Fruit fly (Drosophila melanogaster) whole organism, embryonic: ENCODE measurements around the gene Usp30.

Experiments
- CG17361 ChIP-seq: fragments of 200-800 bp; sonication (Bioruptor generic); IDR thresholded peaks from 3 replicates; pipeline ENCODE4 v1.3.6; 2022; ENCODE audit warnings: missing biosample characterization, missing genetic modification characterization
- CG18599 ChIP-seq: fragments of 200-800 bp; sonication (Bioruptor generic); optimal IDR thresholded peaks from 3 replicates; lab custom pipeline; 2017; ENCODE audit warnings: missing biosample characterization, missing genetic modification characterization, mild to moderate bottlenecking, moderate library complexity, missing genetic modification reagents
- CG2678 ChIP-seq: fragments of 200-800 bp; sonication (Bioruptor generic); optimal IDR thresholded peaks from 3 replicates; lab custom pipeline; 2019; ENCODE audit warnings: missing biosample characterization, mild to moderate bottlenecking, missing genetic modification characterization, moderate library complexity
- CG2712 ChIP-seq: fragments of 200-800 bp; optimal IDR thresholded peaks from 3 replicates; lab custom pipeline; 2019; ENCODE audit warnings: missing biosample characterization, mild to moderate bottlenecking, missing genetic modification characterization, moderate library complexity
- CG32532 ChIP-seq: fragments of 200-800 bp; sonication (Bioruptor generic); IDR thresholded peaks from 2 replicates; pipeline ENCODE4 v1.3.6; 2022; ENCODE audit warnings: missing biosample characterization, missing genetic modification characterization
- CG33213 ChIP-seq: fragments of 200-800 bp; sonication (Bioruptor generic); optimal IDR thresholded peaks from 3 replicates; lab custom pipeline; 2016; ENCODE audit warnings: missing biosample characterization, missing genetic modification characterization
- CG34376 ChIP-seq: fragments of 200-800 bp; sonication (Bioruptor generic); optimal IDR thresholded peaks from 2 replicates; lab custom pipeline; 2018; ENCODE audit warnings: missing biosample characterization, mild to moderate bottlenecking, missing genetic modification characterization
- CG7839 ChIP-seq: fragments of 200-800 bp; sonication (Bioruptor generic); optimal IDR thresholded peaks from 3 replicates; lab custom pipeline; 2018; ENCODE audit warnings: missing biosample characterization, mild to moderate bottlenecking, missing genetic modification characterization, moderate library complexity
- CG8388 ChIP-seq: fragments of 200-800 bp; sonication (Bioruptor generic); optimal IDR thresholded peaks from 2 replicates; lab custom pipeline; 2019; ENCODE audit warnings: missing biosample characterization, mild to moderate bottlenecking, missing genetic modification characterization, moderate library complexity
- CG8924 ChIP-seq: fragments of 200-800 bp; optimal IDR thresholded peaks from 3 replicates; lab custom pipeline; 2019; ENCODE audit warnings: missing biosample characterization, mild to moderate bottlenecking, missing genetic modification characterization, moderate library complexity
- CG9932 ChIP-seq: fragments of 200-800 bp; sonication (Bioruptor generic); IDR thresholded peaks from 2 replicates; pipeline ENCODE4 v1.3.6; 2022; ENCODE audit warnings: missing biosample characterization, missing genetic modification characterization
- CoRest ChIP-seq: fragments of 200-800 bp; sonication (Bioruptor generic); optimal IDR thresholded peaks from 3 replicates; lab custom pipeline; 2018; ENCODE audit warnings: missing biosample characterization, mild to moderate bottlenecking, missing genetic modification characterization, moderate library complexity
- D19A ChIP-seq: fragments of 200-800 bp; optimal IDR thresholded peaks from 3 replicates; lab custom pipeline; 2019; ENCODE audit warnings: missing biosample characterization, mild to moderate bottlenecking, missing genetic modification characterization, moderate library complexity
- Drgx ChIP-seq: fragments of 200-800 bp; sonication (Bioruptor generic); IDR thresholded peaks from 2 replicates; pipeline ENCODE4 v1.3.6; 2022; ENCODE audit warnings: missing biosample characterization, missing genetic modification characterization
- E2f2 ChIP-seq: fragments of 200-800 bp; sonication (Bioruptor generic); IDR thresholded peaks from 2 replicates; pipeline ENCODE4 v1.3.6; 2022; ENCODE audit warnings: missing biosample characterization, missing genetic modification characterization
- Hey ChIP-seq: fragments of 200-800 bp; sonication (Bioruptor generic); optimal IDR thresholded peaks from 3 replicates; lab custom pipeline; 2018; ENCODE audit warnings: missing biosample characterization, mild to moderate bottlenecking, missing genetic modification characterization
- Nf-YC ChIP-seq: fragments of 200-800 bp; optimal IDR thresholded peaks from 3 replicates; lab custom pipeline; 2019; ENCODE audit warnings: missing biosample characterization, mild to moderate bottlenecking, missing genetic modification characterization, moderate library complexity
- Pdp1 ChIP-seq, 2 experiments: fragments of 200-800 bp; sonication (Bioruptor generic); optimal IDR thresholded peaks; 3 replicates each; lab custom pipeline; 2016; ENCODE audit warnings: missing biosample characterization in 2 of 2, missing genetic modification characterization in 2 of 2, mild to moderate bottlenecking in 1 of 2, moderate library complexity in 1 of 2
- Ptx1 ChIP-seq: fragments of 200-800 bp; sonication (Bioruptor generic); IDR thresholded peaks from 2 replicates; pipeline ENCODE4 v1.3.6; 2022; ENCODE audit warnings: missing biosample characterization, missing genetic modification characterization
- Ssrp ChIP-seq: fragments of 200-800 bp; sonication (Bioruptor generic); optimal IDR thresholded peaks from 2 replicates; lab custom pipeline; 2018; ENCODE audit warnings: missing biosample characterization, mild to moderate bottlenecking, missing genetic modification characterization, moderate library complexity
- Vsx1 ChIP-seq: fragments of 200-800 bp; sonication (Bioruptor generic); optimal IDR thresholded peaks from 2 replicates; lab custom pipeline; 2017; ENCODE audit warnings: missing biosample characterization, mild to moderate bottlenecking, missing genetic modification characterization, missing genetic modification reagents
- abd-A ChIP-seq: fragments of 200-800 bp; sonication (Bioruptor generic); optimal IDR thresholded peaks from 3 replicates; lab custom pipeline; 2019; ENCODE audit warnings: missing biosample characterization, mild to moderate bottlenecking, missing genetic modification characterization, moderate library complexity
- bigmax ChIP-seq: fragments of 200-800 bp; sonication (Bioruptor generic); optimal IDR thresholded peaks from 2 replicates; lab custom pipeline; 2018; ENCODE audit warnings: missing biosample characterization, mild to moderate bottlenecking, missing genetic modification characterization
- bsh ChIP-seq, 2 experiments: fragments of 200-800 bp; sonication (Bioruptor generic); optimal IDR thresholded peaks; 2 replicates each; lab custom pipeline; 2017 to 2018; ENCODE audit warnings: mild to moderate bottlenecking in 2 of 2, missing biosample characterization in 2 of 2, missing genetic modification characterization in 2 of 2, moderate library complexity in 1 of 2
- cg ChIP-seq: fragments of 200-800 bp; sonication (Bioruptor generic); optimal IDR thresholded peaks from 3 replicates; lab custom pipeline; 2019; ENCODE audit warnings: missing biosample characterization, mild to moderate bottlenecking, missing genetic modification characterization, moderate library complexity
- crp ChIP-seq, 2 experiments: fragments of 200-800 bp; sonication (Bioruptor generic); optimal IDR thresholded peaks; 2 replicates in 1 of 2; 3 replicates in 1 of 2; lab custom pipeline; 2017; ENCODE audit warnings: missing biosample characterization in 2 of 2, missing genetic modification characterization in 2 of 2, mild to moderate bottlenecking in 1 of 2, moderate library complexity in 1 of 2
- cwo ChIP-seq: fragments of 200-800 bp; sonication (Bioruptor generic); optimal IDR thresholded peaks from 3 replicates; lab custom pipeline; 2017; ENCODE audit warnings: missing biosample characterization, missing genetic modification characterization, mild to moderate bottlenecking, moderate library complexity, missing genetic modification reagents
- exex ChIP-seq: fragments of 200-800 bp; sonication (Bioruptor generic); optimal IDR thresholded peaks from 4 replicates; lab custom pipeline; 2018; ENCODE audit warnings: missing biosample characterization, mild to moderate bottlenecking, missing genetic modification characterization, moderate library complexity
- gcm ChIP-seq: fragments of 200-800 bp; sonication (Bioruptor generic); optimal IDR thresholded peaks from 2 replicates; lab custom pipeline; 2019; ENCODE audit warnings: missing biosample characterization, mild to moderate bottlenecking, missing genetic modification characterization, moderate library complexity
- grn ChIP-seq: fragments of 200-800 bp; sonication (Bioruptor generic); optimal IDR thresholded peaks from 3 replicates; lab custom pipeline; 2017; ENCODE audit warnings: missing biosample characterization, missing genetic modification characterization
- gro ChIP-seq: fragments of 200-800 bp; sonication (Bioruptor generic); optimal IDR thresholded peaks from 2 replicates; lab custom pipeline; 2016; ENCODE audit warnings: missing biosample characterization, missing genetic modification characterization
- mirr ChIP-seq: fragments of 200-800 bp; sonication (Bioruptor generic); optimal IDR thresholded peaks from 3 replicates; lab custom pipeline; 2018; ENCODE audit warnings: missing biosample characterization, mild to moderate bottlenecking, missing genetic modification characterization
- nmo ChIP-seq: fragments of 200-800 bp; sonication (Bioruptor generic); optimal IDR thresholded peaks from 2 replicates; lab custom pipeline; 2018; ENCODE audit warnings: missing biosample characterization, mild to moderate bottlenecking, missing genetic modification characterization, moderate library complexity
- pros ChIP-seq: fragments of 200-800 bp; sonication (Bioruptor generic); optimal IDR thresholded peaks from 3 replicates; lab custom pipeline; 2019; ENCODE audit warnings: missing biosample characterization, mild to moderate bottlenecking, missing genetic modification characterization, moderate library complexity
- pum ChIP-seq: fragments of 200-800 bp; sonication (Bioruptor generic); optimal IDR thresholded peaks from 2 replicates; lab custom pipeline; 2016; ENCODE audit warnings: missing biosample characterization, missing genetic modification characterization
- row ChIP-seq: fragments of 200-800 bp; sonication (Bioruptor generic); IDR thresholded peaks from 3 replicates; pipeline ENCODE4 v1.3.6; 2022; ENCODE audit warnings: missing biosample characterization, missing genetic modification characterization
- sens ChIP-seq: fragments of 200-800 bp; sonication (Bioruptor generic); peaks from one replicate; lab custom pipeline; 2016; ENCODE audit warnings: missing biosample characterization, missing genetic modification characterization
- sob ChIP-seq: fragments of 200-800 bp; sonication (Bioruptor generic); IDR thresholded peaks from 2 replicates; pipeline ENCODE4 v1.3.6; 2022; ENCODE audit warnings: missing biosample characterization, missing genetic modification characterization
- sqz ChIP-seq: fragments of 200-800 bp; sonication (Bioruptor generic); optimal IDR thresholded peaks from 3 replicates; lab custom pipeline; 2018; ENCODE audit warnings: missing biosample characterization, mild to moderate bottlenecking, missing genetic modification characterization
- stwl ChIP-seq: fragments of 200-800 bp; sonication (Bioruptor generic); optimal IDR thresholded peaks from 3 replicates; lab custom pipeline; 2018; ENCODE audit warnings: missing biosample characterization, mild to moderate bottlenecking, missing genetic modification characterization, moderate library complexity
- sug ChIP-seq: fragments of 200-800 bp; optimal IDR thresholded peaks from 2 replicates; lab custom pipeline; 2019; ENCODE audit warnings: missing biosample characterization, mild to moderate bottlenecking, missing genetic modification characterization, moderate library complexity
- zfh2 ChIP-seq: fragments of 200-800 bp; sonication (Bioruptor generic); optimal IDR thresholded peaks from 2 replicates; lab custom pipeline; 2016; ENCODE audit warnings: missing biosample characterization, missing genetic modification characterization

Gene Usp30

DNA sequence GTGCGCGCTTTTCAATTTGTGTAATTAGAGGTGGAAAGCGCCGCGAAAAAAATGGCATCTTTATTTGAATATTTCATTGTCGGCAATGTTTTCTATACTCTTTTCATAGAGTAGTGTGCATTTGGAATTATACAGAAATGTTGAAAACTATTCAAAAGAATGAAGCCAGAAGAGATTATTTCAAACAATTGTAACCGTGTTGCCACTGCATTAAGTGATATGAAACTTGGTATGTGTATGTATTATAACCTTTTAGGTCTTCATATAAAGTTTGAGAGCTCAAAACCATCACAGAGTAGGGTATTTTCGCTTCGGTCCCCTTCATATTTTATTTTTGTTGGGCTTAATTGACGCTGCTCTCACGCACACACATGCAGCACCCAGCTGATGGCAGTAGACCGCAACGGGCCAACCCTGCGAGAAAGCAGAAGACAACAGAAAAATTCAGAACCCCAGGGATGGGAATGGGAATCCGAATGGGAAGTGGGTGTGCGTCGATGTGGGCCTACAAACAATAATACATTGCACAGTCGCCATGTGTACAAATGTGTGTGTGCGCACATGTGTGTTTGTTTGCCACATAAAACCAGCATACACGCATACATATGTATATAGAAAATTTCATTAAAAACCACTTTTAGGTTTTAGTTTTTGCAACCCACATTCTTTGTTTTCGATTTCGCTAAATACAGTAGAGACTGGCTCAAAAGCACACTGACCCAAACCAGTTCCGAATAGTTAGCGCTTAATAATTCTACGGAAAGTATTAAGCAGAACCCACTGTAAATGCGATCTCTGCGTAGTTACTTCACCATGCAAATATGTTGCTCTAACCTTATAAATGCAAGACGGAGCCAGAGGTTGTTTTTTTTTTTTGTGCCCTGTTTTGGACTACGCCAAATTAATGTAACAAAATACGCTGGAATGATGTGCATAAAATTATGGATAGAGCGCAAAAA is 15.2 kb upstream of the Usp30 start (continued):
- TF ChIP-seq Ssrp (tag; lab: Kevin White, UChicago) (peak; percentile 34), CG2712 (tag; lab: Kevin White, UChicago) (peak; percentile 41), crp (GFP tag; optimal IDR thresholded peaks at IDR 0.05; lab: Kevin White, UChicago) (peak in 1 of 2 experiments; percentile 32), sob (GFP tag; lab: Robert Waterston, UW) (no peak), CG7839 (tag; lab: Kevin White, UChicago) (peak; percentile 25), nmo (GFP tag; lab: Kevin White, UChicago) (peak; percentile 19), zfh2 (GFP tag; lab: Kevin White, UChicago) (peak; percentile 3), CG2678 (peak; percentile 15), E2f2 (GFP tag; lab: Robert Waterston, UW) (no peak), CG32532 (peak; percentile 5; the same call in 1 of the 2 replicates), cg (peak; percentile 68), D19A (tag; lab: Kevin White, UChicago) (peak; percentile 98), bigmax (GFP tag; lab: Kevin White, UChicago) (no peak), pros (GFP tag; lab: Kevin White, UChicago) (peak; percentile 84), Drgx (GFP tag; lab: Robert Waterston, UW) (0 out of 2 replicates have a peak, but pooled peaks have one; percentile 13), CoRest (tag; lab: Kevin White, UChicago) (peak; percentile 0), CG8924 (peak; percentile 31), cwo (GFP tag; lab: Kevin White, UChicago) (peak; percentile 11), CG9932 (GFP tag; lab: Robert Waterston, UW) (peak; percentile 44), Vsx1 (no peak), bsh (GFP tag; optimal IDR thresholded peaks at IDR 0.05; lab: Kevin White, UChicago) (peak in 1 of 2 experiments; percentile 48), stwl (tag; lab: Kevin White, UChicago) (peak; percentile 1)
- TF ChIP-seq, all 482 proteins: peak for 66

DNA sequence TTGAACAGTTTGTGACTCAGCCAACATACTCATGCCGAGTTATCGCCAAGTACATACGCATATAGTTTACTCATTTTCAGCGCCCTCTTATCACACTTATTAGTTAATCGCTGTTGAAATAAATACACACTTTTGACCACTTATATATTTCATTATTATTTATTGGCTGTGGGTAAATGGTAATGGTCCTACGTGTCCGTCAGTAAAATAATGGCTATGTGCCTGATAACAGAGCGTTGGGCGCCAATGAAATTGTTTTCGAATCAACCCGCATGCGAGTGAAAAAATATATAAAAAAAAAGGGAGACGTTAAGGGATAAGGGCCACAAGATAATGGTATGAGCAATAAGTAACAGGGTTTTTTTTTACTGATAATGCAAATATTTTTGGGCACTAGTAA is 13.6 kb upstream of the Usp30 start:
- peak; percentile 57 for TF ChIP-seq mirr
- TF ChIP-seq gcm (GFP tag; lab: Kevin White, UChicago): peak; percentile 87
- TF ChIP-seq sens (GFP tag; lab: Kevin White, UChicago): peak; percentile 46
- no peak for TF ChIP-seq pum
- peak; percentile 76 for TF ChIP-seq sug
- peak; percentile 68 for TF ChIP-seq CG34376 (GFP tag; lab: Kevin White, UChicago)
- no peak for TF ChIP-seq gro (GFP tag; lab: Kevin White, UChicago)
- peak in 1 of 2 experiments; percentile 29 for TF ChIP-seq Pdp1 (GFP tag; optimal IDR thresholded peaks at IDR 0.05; lab: Kevin White, UChicago)
- TF ChIP-seq Ptx1: no peak
- peak; percentile 26 for TF ChIP-seq CG8388
- TF ChIP-seq abd-A: peak; percentile 16
- TF ChIP-seq exex (tag; lab: Kevin White, UChicago): peak; percentile 97
- peak; percentile 33; the same call in 1 of the 3 replicates for TF ChIP-seq CG17361
- peak; percentile 29 for TF ChIP-seq Hey (tag; lab: Kevin White, UChicago)
- TF ChIP-seq CG18599 (GFP tag; lab: Kevin White, UChicago): peak; percentile 8
- TF ChIP-seq row (GFP tag; lab: Robert Waterston, UW): no peak
- TF ChIP-seq grn (GFP tag; lab: Kevin White, UChicago): peak; percentile 31
- TF ChIP-seq CG33213 (GFP tag; lab: Kevin White, UChicago): no peak
- peak; percentile 16 for TF ChIP-seq Nf-YC (tag; lab: Kevin White, UChicago)
- peak; percentile 56 for TF ChIP-seq sqz
